Worm (Caenorhabditis elegans) whole organism, early embryonic: Measurements from ENCODE around the gene btb-17.

Experiments used
- B0310.2 ChIP-seq: sonication (generic microtip); optimal IDR thresholded peaks from 2 replicates; lab custom pipeline; 2016; ENCODE audit warnings: mild to moderate bottlenecking, missing genetic modification characterization, missing compliant biosample characterization
- F13C5.2 ChIP-seq: sonication (generic microtip); optimal IDR thresholded peaks from 2 replicates; lab custom pipeline; 2017; ENCODE audit warnings: mild to moderate bottlenecking, missing genetic modification characterization, inconsistent platforms, missing compliant biosample characterization
- aly-1 ChIP-seq: sonication (generic microtip); optimal IDR thresholded peaks from 2 replicates; lab custom pipeline; 2016; ENCODE audit warnings: missing genetic modification characterization, missing compliant biosample characterization
- ama-1 ChIP-seq: fragments of 150-350 bp; optimal IDR thresholded peaks from 2 replicates; lab custom pipeline; 2014
- ceh-13 ChIP-seq: fragments of 200-800 bp; sonication (Bioruptor generic); optimal IDR thresholded peaks from 2 replicates; lab custom pipeline; 2018; ENCODE audit warnings: mild to moderate bottlenecking, missing genetic modification characterization, missing compliant biosample characterization
- ceh-36 ChIP-seq: sonication (generic microtip); optimal IDR thresholded peaks from 2 replicates; lab custom pipeline; 2016; ENCODE audit warnings: missing genetic modification characterization, inconsistent platforms, missing compliant biosample characterization
- ets-7 ChIP-seq: sonication (generic microtip); optimal IDR thresholded peaks from 2 replicates; lab custom pipeline; 2016; ENCODE audit warnings: missing genotype, missing genetic modification characterization, missing compliant biosample characterization
- flt-1 ChIP-seq: fragments of 200-800 bp; sonication (Bioruptor generic); IDR thresholded peaks from 2 replicates; pipeline ENCODE4 v1.3.6; 2022; ENCODE audit warnings: missing genetic modification characterization, missing compliant biosample characterization
- hmbx-1 ChIP-seq: sonication (generic microtip); optimal IDR thresholded peaks from 2 replicates; lab custom pipeline; 2016; ENCODE audit warnings: mild to moderate bottlenecking, missing genetic modification characterization, missing compliant biosample characterization
- hmg-4 ChIP-seq: fragments of 200-800 bp; sonication (Bioruptor generic); optimal IDR thresholded peaks from 2 replicates; lab custom pipeline; 2018; ENCODE audit warnings: mild to moderate bottlenecking, missing genetic modification characterization, missing compliant biosample characterization
- hnd-1 ChIP-seq: sonication (generic microtip); optimal IDR thresholded peaks from 2 replicates; lab custom pipeline; 2016; ENCODE audit warnings: missing genetic modification characterization, missing compliant biosample characterization
- pes-1 ChIP-seq: fragments of 200-800 bp; sonication (Bioruptor generic); IDR thresholded peaks from 2 replicates; pipeline ENCODE4 v1.3.6; 2022; ENCODE audit warnings: missing genetic modification reagents, missing genetic modification characterization, missing compliant biosample characterization
- scrt-1 ChIP-seq: fragments of 200-800 bp; sonication (Bioruptor generic); IDR thresholded peaks from 2 replicates; pipeline ENCODE4 v1.3.6; 2022; ENCODE audit warnings: missing genetic modification characterization, missing compliant biosample characterization
- sea-1 ChIP-seq: fragments of 200-800 bp; sonication (Bioruptor generic); conservative IDR thresholded peaks from 2 replicates; pipeline ENCODE4 v1.3.6; 2022; ENCODE audit warnings: missing genetic modification characterization, missing compliant biosample characterization
- tbx-11 ChIP-seq: fragments of 200-800 bp; sonication (Bioruptor generic); IDR thresholded peaks from 2 replicates; pipeline ENCODE4 v1.3.6; 2022; ENCODE audit warnings: missing genetic modification characterization, missing compliant biosample characterization
- tbx-37 ChIP-seq: fragments of 200-800 bp; sonication (Bioruptor generic); conservative IDR thresholded peaks from 2 replicates; pipeline ENCODE4 v1.3.6; 2022; ENCODE audit warnings: missing genetic modification reagents, missing genetic modification characterization, missing compliant biosample characterization
- tra-4 ChIP-seq: sonication (generic microtip); optimal IDR thresholded peaks from 2 replicates; lab custom pipeline; 2017; ENCODE audit warnings: missing genetic modification characterization, missing compliant biosample characterization

btb-17 gene

DNA sequence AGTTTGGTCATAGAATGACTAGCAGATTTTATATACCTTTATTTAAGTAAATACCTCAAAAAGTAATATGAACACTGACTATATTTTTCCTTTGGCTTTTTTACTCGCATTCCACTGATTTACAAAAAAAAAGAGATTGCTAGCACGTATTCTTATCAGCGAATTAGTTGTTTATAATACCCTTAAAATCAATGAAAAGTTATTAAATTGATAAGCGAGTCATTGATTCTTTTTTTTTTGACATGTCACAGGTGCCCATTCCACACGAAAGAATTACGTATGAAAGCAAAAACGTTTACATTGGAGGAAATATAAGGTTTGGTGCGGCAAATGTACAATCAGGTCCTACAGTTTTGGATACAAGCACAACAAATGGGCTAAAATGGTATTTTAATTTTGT, at the start of gene btb-17:
btb-17 (plus strand) TSS at position 213 of the 400 bp plus-strand sequence.
- TF ChIP-seq ceh-13 (GFP tag; lab: Kevin White, UChicago) (no peak), tbx-37 (GFP tag; lab: Robert Waterston, UW) (no peak), flt-1 (GFP tag; lab: Robert Waterston, UW) (no peak), hmg-4 (GFP tag; lab: Kevin White, UChicago) (no peak), tra-4 (tag; lab: Kevin White, UChicago) (no peak), ets-7 (tag; lab: Kevin White, UChicago) (no peak), F13C5.2 (tag; lab: Kevin White, UChicago) (no peak), aly-1 (tag; lab: Kevin White, UChicago) (no peak), ceh-36 (tag; lab: Kevin White, UChicago) (no peak), hnd-1 (tag; lab: Kevin White, UChicago) (no peak), hmbx-1 (tag; lab: Kevin White, UChicago) (no peak), pes-1 (GFP tag; lab: Robert Waterston, UW) (no peak), tbx-11 (GFP tag; lab: Robert Waterston, UW) (no peak), scrt-1 (GFP tag; lab: Robert Waterston, UW) (no peak), sea-1 (GFP tag; lab: Robert Waterston, UW) (no peak), B0310.2 (no peak), ama-1 (lab: Kevin White, UChicago) (no peak)

- TF ChIP-seq B0310.2 = no peak
- TF ChIP-seq ceh-36 (tag; lab: Kevin White, UChicago) = no peak
- TF ChIP-seq scrt-1 (GFP tag; lab: Robert Waterston, UW) = no peak
- no peak for TF ChIP-seq aly-1 (tag; lab: Kevin White, UChicago)
- no peak for TF ChIP-seq ceh-13 (GFP tag; lab: Kevin White, UChicago)
- no peak for TF ChIP-seq pes-1 (GFP tag; lab: Robert Waterston, UW)
- no peak for TF ChIP-seq hmbx-1 (tag; lab: Kevin White, UChicago)
- no peak for TF ChIP-seq flt-1 (GFP tag; lab: Robert Waterston, UW)
- no peak for TF ChIP-seq tbx-11 (GFP tag; lab: Robert Waterston, UW)
- no peak for TF ChIP-seq tbx-37 (GFP tag; lab: Robert Waterston, UW)
- no peak for TF ChIP-seq ets-7 (tag; lab: Kevin White, UChicago)
Measured at ce11 chrII:3245836-3246235, 49.4 kb upstream of the btb-17 start, which contains the start of gene C17F4.7. TSS of gene C17F4.7 (minus strand) at chrII:3246015.

DNA sequence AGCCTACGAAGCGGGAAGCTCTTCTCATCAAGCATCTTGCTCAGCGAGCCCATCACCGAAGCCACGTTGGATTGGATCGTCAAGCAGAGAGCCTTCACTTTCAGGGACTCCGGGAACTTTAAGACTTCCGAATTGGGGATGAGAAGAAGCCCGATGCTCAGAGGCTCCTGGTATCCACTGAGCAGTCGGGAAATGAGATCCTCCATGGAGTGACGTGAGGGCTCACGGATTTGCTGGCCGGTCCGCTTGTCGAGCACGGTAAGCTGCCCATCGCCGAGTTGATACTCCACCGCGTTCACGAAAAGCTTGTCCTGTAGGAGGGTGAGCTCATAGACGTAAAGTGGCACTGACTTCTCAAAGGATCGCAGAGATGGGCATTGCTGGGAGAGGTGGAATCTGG, 47.6 kb upstream of the btb-17 start:
- TF ChIP-seq sea-1 (GFP tag; lab: Robert Waterston, UW) (no peak), ets-7 (tag; lab: Kevin White, UChicago) (no peak), F13C5.2 (tag; lab: Kevin White, UChicago) (no peak), B0310.2 (no peak), scrt-1 (GFP tag; lab: Robert Waterston, UW) (no peak), ceh-13 (GFP tag; lab: Kevin White, UChicago) (no peak), tbx-37 (GFP tag; lab: Robert Waterston, UW) (no peak), tbx-11 (GFP tag; lab: Robert Waterston, UW) (no peak), pes-1 (GFP tag; lab: Robert Waterston, UW) (no peak), aly-1 (tag; lab: Kevin White, UChicago) (no peak), ama-1 (lab: Kevin White, UChicago) (no peak), hmg-4 (GFP tag; lab: Kevin White, UChicago) (no peak), ceh-36 (tag; lab: Kevin White, UChicago) (no peak)

ce11 chrII:3248043-3248718, 47.0 kb upstream of the btb-17 start, which contains the start of the genes fbxc-50 and C17F4.2:
TSS of gene fbxc-50 (minus strand) at chrII:3248123.
TSS of gene C17F4.2 (plus strand) at chrII:3248668.
- TF ChIP-seq flt-1 (GFP tag; lab: Robert Waterston, UW) (no peak), ets-7 (tag; lab: Kevin White, UChicago) (no peak), scrt-1 (GFP tag; lab: Robert Waterston, UW) (no peak), sea-1 (GFP tag; lab: Robert Waterston, UW) (no peak), tbx-11 (GFP tag; lab: Robert Waterston, UW) (no peak), B0310.2 (no peak), hnd-1 (tag; lab: Kevin White, UChicago) (no peak)

- TF ChIP-seq flt-1 (GFP tag; lab: Robert Waterston, UW) = no peak
- TF ChIP-seq tbx-37 (GFP tag; lab: Robert Waterston, UW) = no peak
- TF ChIP-seq B0310.2 = no peak
- no peak for TF ChIP-seq pes-1 (GFP tag; lab: Robert Waterston, UW)
- no peak for TF ChIP-seq ets-7 (tag; lab: Kevin White, UChicago)
- no peak for TF ChIP-seq hmbx-1 (tag; lab: Kevin White, UChicago)
- no peak for TF ChIP-seq sea-1 (GFP tag; lab: Robert Waterston, UW)
Measured at ce11 chrII:3249406-3249805, 45.8 kb upstream of the btb-17 start, which contains the start of gene clec-124. TSS of gene clec-124 (plus strand) at chrII:3249706.

DNA sequence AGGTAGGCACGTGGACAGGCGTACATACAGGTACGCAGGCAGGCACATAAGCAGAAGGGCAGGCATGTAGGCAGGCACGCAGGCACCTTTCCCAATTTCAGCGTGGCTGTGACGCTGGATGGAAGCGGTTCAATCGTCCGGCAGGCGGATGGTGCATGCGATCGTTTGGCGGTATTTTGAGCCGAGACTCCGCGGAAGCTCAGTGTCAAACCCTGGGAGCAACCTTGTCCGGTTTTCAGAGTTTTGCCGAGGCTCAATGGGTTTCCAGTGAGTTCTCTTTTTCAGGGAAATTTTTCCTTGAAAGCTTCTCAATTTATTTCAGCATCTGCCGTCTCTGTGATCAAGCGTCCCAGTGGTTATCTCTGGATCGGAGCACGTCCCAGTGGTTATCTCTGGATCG, 45.0 kb upstream of the btb-17 start:
- TF ChIP-seq ceh-36 (tag; lab: Kevin White, UChicago) (no peak), hnd-1 (tag; lab: Kevin White, UChicago) (no peak), ama-1 (lab: Kevin White, UChicago) (no peak), sea-1 (GFP tag; lab: Robert Waterston, UW) (no peak), flt-1 (GFP tag; lab: Robert Waterston, UW) (no peak), hmbx-1 (tag; lab: Kevin White, UChicago) (no peak), scrt-1 (GFP tag; lab: Robert Waterston, UW) (no peak), B0310.2 (no peak), ceh-13 (GFP tag; lab: Kevin White, UChicago) (no peak)

ce11 chrII:3251782-3252181, 43.4 kb upstream of the btb-17 start:
- no peak for TF ChIP-seq sea-1 (GFP tag; lab: Robert Waterston, UW)
- no peak for TF ChIP-seq B0310.2
- no peak for TF ChIP-seq ama-1 (lab: Kevin White, UChicago)
- TF ChIP-seq pes-1 (GFP tag; lab: Robert Waterston, UW) = no peak
- TF ChIP-seq ceh-36 (tag; lab: Kevin White, UChicago) = no peak
- TF ChIP-seq tbx-37 (GFP tag; lab: Robert Waterston, UW) = no peak
- no peak for TF ChIP-seq aly-1 (tag; lab: Kevin White, UChicago)
- no peak for TF ChIP-seq F13C5.2 (tag; lab: Kevin White, UChicago)
- no peak for TF ChIP-seq flt-1 (GFP tag; lab: Robert Waterston, UW)
- TF ChIP-seq hmbx-1 (tag; lab: Kevin White, UChicago) = no peak
- no peak for TF ChIP-seq ceh-13 (GFP tag; lab: Kevin White, UChicago)
- TF ChIP-seq tra-4 (tag; lab: Kevin White, UChicago) = no peak
- no peak for TF ChIP-seq scrt-1 (GFP tag; lab: Robert Waterston, UW)
- no peak for TF ChIP-seq tbx-11 (GFP tag; lab: Robert Waterston, UW)
- TF ChIP-seq ets-7 (tag; lab: Kevin White, UChicago) = no peak
- no peak for TF ChIP-seq hnd-1 (tag; lab: Kevin White, UChicago)
- TF ChIP-seq hmg-4 (GFP tag; lab: Kevin White, UChicago) = no peak
